Worm (Caenorhabditis elegans) whole organism, dauer: ENCODE results near the gene snf-6.

ENCODE experiments used
- unc-62 ChIP-seq: sonication (generic microtip); optimal IDR thresholded peaks from 2 replicates; lab custom pipeline; 2017; ENCODE audit warnings: missing biosample characterization, missing genetic modification reagents, missing genetic modification characterization

Gene snf-6

ce11 chrIII:1519906-1520305, 12.7 kb downstream of the snf-6 start:
- no peak for TF ChIP-seq unc-62 (GFP tag; lab: Kevin White, UChicago)

ce11 chrIII:1517893-1518292, 14.7 kb downstream of the snf-6 start, which contains the start of gene tmem-120:
Gene tmem-120, minus strand, starts transcription at chrIII:1517993.
- TF ChIP-seq unc-62 (GFP tag; lab: Kevin White, UChicago): no peak

ce11 chrIII:1508764-1509281, 23.8 kb downstream of the snf-6 start:
- no peak for TF ChIP-seq unc-62 (GFP tag; lab: Kevin White, UChicago)

ce11 chrIII:1508244-1508643, 24.4 kb downstream of the snf-6 start:
- TF ChIP-seq unc-62 (GFP tag; lab: Kevin White, UChicago): no peak

ce11 chrIII:1495863-1496445, 36.7 kb downstream of the snf-6 start, which contains the start of the genes ave-1 and M01G5.1:
Gene ave-1, minus strand, starts transcription at chrIII:1495975.
Gene M01G5.1, plus strand, starts transcription at chrIII:1496401.
- TF ChIP-seq unc-62 (GFP tag; lab: Kevin White, UChicago): no peak

ce11 chrIII:1495230-1495629, 37.4 kb downstream of the snf-6 start, which contains the start of gene Y82E9BR.19:
Gene Y82E9BR.19, minus strand, starts transcription at chrIII:1495330.
- no peak for TF ChIP-seq unc-62 (GFP tag; lab: Kevin White, UChicago)

ce11 chrIII:1483407-1483806, 49.2 kb downstream of the snf-6 start, which contains the start of gene Y82E9BR.18:
Gene Y82E9BR.18, minus strand, starts transcription at chrIII:1483507.
- no peak for TF ChIP-seq unc-62 (GFP tag; lab: Kevin White, UChicago)
